Worm (Caenorhabditis elegans) whole organism, late embryonic: Measurements from ENCODE around the gene gld-3.

ENCODE experiments used
- C38D4.7 ChIP-seq: fragments of 200-800 bp; sonication (Bioruptor generic); optimal IDR thresholded peaks from 2 replicates; lab custom pipeline; 2018; ENCODE audit warnings: mild to moderate bottlenecking, missing genetic modification characterization, moderate library complexity, missing compliant biosample characterization
- F13H6.1 ChIP-seq: sonication (generic microtip); optimal IDR thresholded peaks from 2 replicates; lab custom pipeline; 2016; ENCODE audit warnings: missing genetic modification characterization, missing compliant biosample characterization
- K09A11.1 ChIP-seq: sonication (generic microtip); optimal IDR thresholded peaks from 2 replicates; lab custom pipeline; 2017; ENCODE audit warnings: antibody characterized with exemption, mild to moderate bottlenecking, missing genetic modification characterization, missing compliant biosample characterization; ENCODE audit not compliant: insufficient read depth
- T23F11.4 ChIP-seq: fragments of 200-800 bp; sonication (Bioruptor generic); optimal IDR thresholded peaks from 2 replicates; lab custom pipeline; 2018; ENCODE audit warnings: mild to moderate bottlenecking, missing genetic modification characterization, missing compliant biosample characterization
- ama-1 ChIP-seq: fragments of 150-350 bp; optimal IDR thresholded peaks from 2 replicates; lab custom pipeline; 2014
- ceh-14 ChIP-seq: sonication (generic microtip); optimal IDR thresholded peaks from 2 replicates; lab custom pipeline; 2016; ENCODE audit warnings: missing genotype, missing genetic modification characterization, missing compliant biosample characterization
- ceh-18 ChIP-seq: sonication (generic microtip); optimal IDR thresholded peaks from 2 replicates; lab custom pipeline; 2016; ENCODE audit warnings: missing genetic modification characterization, missing compliant biosample characterization
- ceh-22 ChIP-seq: sonication (generic microtip); optimal IDR thresholded peaks from 2 replicates; lab custom pipeline; 2017; ENCODE audit warnings: missing biosample characterization, missing genetic modification characterization
- ceh-24 ChIP-seq: sonication (generic microtip); optimal IDR thresholded peaks from 2 replicates; lab custom pipeline; 2016; ENCODE audit warnings: mild to moderate bottlenecking, missing genetic modification characterization, missing compliant biosample characterization
- ceh-30 ChIP-seq: fragments of 150-350 bp; optimal IDR thresholded peaks from 2 replicates; lab custom pipeline; 2014; ENCODE audit warnings: missing biosample characterization, missing genetic modification characterization
- ceh-31 ChIP-seq: sonication (generic microtip); optimal IDR thresholded peaks from 2 replicates; lab custom pipeline; 2016; ENCODE audit warnings: missing genetic modification characterization, missing compliant biosample characterization
- ceh-34 ChIP-seq: sonication (generic microtip); optimal IDR thresholded peaks from 2 replicates; lab custom pipeline; 2016; ENCODE audit warnings: mild to moderate bottlenecking, missing genetic modification characterization, missing compliant biosample characterization
- ceh-6 ChIP-seq: fragments of 200-800 bp; sonication (Bioruptor generic); optimal IDR thresholded peaks from 2 replicates; lab custom pipeline; 2018; ENCODE audit warnings: mild to moderate bottlenecking, missing genetic modification characterization, missing compliant biosample characterization
- ceh-9 ChIP-seq: sonication (generic microtip); optimal IDR thresholded peaks from 2 replicates; lab custom pipeline; 2016; ENCODE audit warnings: mild to moderate bottlenecking, missing genetic modification characterization, inconsistent platforms, missing compliant biosample characterization
- dmd-4 ChIP-seq: sonication (generic microtip); optimal IDR thresholded peaks from 2 replicates; lab custom pipeline; 2016; ENCODE audit warnings: borderline replicate concordance, missing genetic modification characterization, missing compliant biosample characterization
- dve-1 ChIP-seq: sonication (generic microtip); optimal IDR thresholded peaks from 2 replicates; lab custom pipeline; 2017; ENCODE audit warnings: antibody characterized with exemption, mild to moderate bottlenecking, missing genetic modification characterization, missing compliant biosample characterization
- elt-2 ChIP-seq: sonication (generic microtip); optimal IDR thresholded peaks from 2 replicates; lab custom pipeline; 2016; ENCODE audit warnings: missing genetic modification reagents, missing genetic modification characterization, missing compliant biosample characterization
- elt-4 ChIP-seq: sonication (generic microtip); optimal IDR thresholded peaks from 2 replicates; lab custom pipeline; 2016; ENCODE audit warnings: missing genetic modification characterization, missing compliant biosample characterization
- ets-4 ChIP-seq: sonication (generic microtip); optimal IDR thresholded peaks from 2 replicates; lab custom pipeline; 2016; ENCODE audit warnings: missing genetic modification characterization, missing compliant biosample characterization
- eyg-1 ChIP-seq: sonication (generic microtip); optimal IDR thresholded peaks from 2 replicates; lab custom pipeline; 2016; ENCODE audit warnings: missing genotype, missing genetic modification characterization, missing compliant biosample characterization
- fax-1 ChIP-seq: sonication (generic microtip); optimal IDR thresholded peaks from 2 replicates; lab custom pipeline; 2016; ENCODE audit warnings: missing genotype, missing genetic modification characterization, missing compliant biosample characterization
- fkh-10 ChIP-seq: fragments of 150-350 bp; optimal IDR thresholded peaks from 2 replicates; lab custom pipeline; 2014; ENCODE audit warnings: missing biosample characterization, missing genetic modification reagents, missing genetic modification characterization
- fkh-6 ChIP-seq: sonication (generic microtip); optimal IDR thresholded peaks from 2 replicates; lab custom pipeline; 2016; ENCODE audit warnings: missing genetic modification characterization, missing compliant biosample characterization
- gmeb-2 ChIP-seq: sonication (generic microtip); optimal IDR thresholded peaks from 2 replicates; lab custom pipeline; 2016; ENCODE audit warnings: missing genetic modification characterization, inconsistent platforms, missing compliant biosample characterization
- hlh-13 ChIP-seq: fragments of 200-800 bp; sonication (Bioruptor generic); optimal IDR thresholded peaks from 2 replicates; lab custom pipeline; 2018; ENCODE audit warnings: mild to moderate bottlenecking, missing genetic modification characterization, missing compliant biosample characterization
- hlh-15 ChIP-seq: sonication (generic microtip); optimal IDR thresholded peaks from 2 replicates; lab custom pipeline; 2016; ENCODE audit warnings: missing genetic modification characterization, missing compliant biosample characterization
- hlh-30 ChIP-seq: sonication (generic microtip); optimal IDR thresholded peaks from 2 replicates; lab custom pipeline; 2017; ENCODE audit warnings: antibody characterized with exemption, missing genetic modification characterization, missing compliant biosample characterization; ENCODE audit not compliant: insufficient read depth
- hlh-6 ChIP-seq: sonication (generic microtip); optimal IDR thresholded peaks from 2 replicates; lab custom pipeline; 2016; ENCODE audit warnings: missing genotype, missing genetic modification characterization, missing compliant biosample characterization
- hlh-8 ChIP-seq: sonication (generic microtip); optimal IDR thresholded peaks from 2 replicates; lab custom pipeline; 2016; ENCODE audit warnings: missing genotype, missing genetic modification characterization, missing compliant biosample characterization
- madf-2 ChIP-seq: sonication (generic microtip); optimal IDR thresholded peaks from 2 replicates; lab custom pipeline; 2017; ENCODE audit warnings: missing genetic modification characterization, missing compliant biosample characterization
- mec-3 ChIP-seq: sonication (generic microtip); optimal IDR thresholded peaks from 2 replicates; lab custom pipeline; 2016; ENCODE audit warnings: borderline replicate concordance, missing genetic modification characterization, missing compliant biosample characterization
- nfya-1 ChIP-seq: sonication (generic microtip); optimal IDR thresholded peaks from 2 replicates; lab custom pipeline; 2017; ENCODE audit warnings: missing genetic modification characterization, mild to moderate bottlenecking, missing compliant biosample characterization, antibody characterized with exemption, moderate library complexity
- nhr-11 ChIP-seq: fragments of 150-350 bp; optimal IDR thresholded peaks from 2 replicates; lab custom pipeline; 2014; ENCODE audit warnings: missing biosample characterization, missing genetic modification characterization
- nhr-232 ChIP-seq: sonication (generic microtip); optimal IDR thresholded peaks from 2 replicates; lab custom pipeline; 2016; ENCODE audit warnings: missing genetic modification characterization, missing compliant biosample characterization
- npax-4 ChIP-seq: sonication (generic microtip); optimal IDR thresholded peaks from 2 replicates; lab custom pipeline; 2016; ENCODE audit warnings: missing genetic modification characterization, missing compliant biosample characterization
- pag-3 ChIP-seq: sonication (generic microtip); optimal IDR thresholded peaks from 2 replicates; lab custom pipeline; 2016; ENCODE audit warnings: missing compliant biosample characterization, missing genetic modification characterization, borderline replicate concordance
- pat-9 ChIP-seq: fragments of 200-800 bp; sonication (Bioruptor generic); optimal IDR thresholded peaks from 2 replicates; lab custom pipeline; 2018; ENCODE audit warnings: mild to moderate bottlenecking, missing genetic modification characterization, moderate library complexity, missing compliant biosample characterization
- pax-1 ChIP-seq: fragments of 150-350 bp; optimal IDR thresholded peaks from 2 replicates; lab custom pipeline; 2014; ENCODE audit warnings: missing biosample characterization, missing genetic modification characterization
- pha-2 ChIP-seq: sonication (generic microtip); optimal IDR thresholded peaks from 2 replicates; lab custom pipeline; 2017; ENCODE audit warnings: mild to moderate bottlenecking, missing genetic modification characterization, missing compliant biosample characterization
- pha-4 ChIP-seq: fragments of 150-350 bp; optimal IDR thresholded peaks from 2 replicates; lab custom pipeline; 2018; ENCODE audit warnings: missing biosample characterization, missing genetic modification reagents, missing genetic modification characterization
- pqm-1 ChIP-seq: sonication (generic microtip); optimal IDR thresholded peaks from 2 replicates; lab custom pipeline; 2016; ENCODE audit warnings: missing genetic modification characterization, missing compliant biosample characterization
- pros-1 ChIP-seq: fragments of 150-350 bp; optimal IDR thresholded peaks from 2 replicates; lab custom pipeline; 2014; ENCODE audit warnings: missing biosample characterization, missing genetic modification reagents, missing genetic modification characterization
- rnt-1 ChIP-seq: sonication (generic microtip); optimal IDR thresholded peaks from 2 replicates; lab custom pipeline; 2016; ENCODE audit warnings: missing genetic modification characterization, missing compliant biosample characterization
- sdc-2 ChIP-seq: sonication (generic microtip); optimal IDR thresholded peaks from 2 replicates; lab custom pipeline; 2016; ENCODE audit warnings: missing genotype, missing genetic modification characterization, missing compliant biosample characterization
- sox-2 ChIP-seq: fragments of 200-800 bp; sonication (Bioruptor generic); IDR thresholded peaks from 2 replicates; pipeline ENCODE4 v1.3.6; 2022; ENCODE audit warnings: missing genetic modification reagents, missing genetic modification characterization, missing compliant biosample characterization
- sox-4 ChIP-seq: sonication (generic microtip); optimal IDR thresholded peaks from 2 replicates; lab custom pipeline; 2017; ENCODE audit warnings: mild to moderate bottlenecking, missing genetic modification characterization, inconsistent platforms, missing compliant biosample characterization
- tbx-2 ChIP-seq: sonication (generic microtip); optimal IDR thresholded peaks from 2 replicates; lab custom pipeline; 2016; ENCODE audit warnings: missing genetic modification characterization, missing compliant biosample characterization
- ttx-3 ChIP-seq: sonication (generic microtip); optimal IDR thresholded peaks from 2 replicates; lab custom pipeline; 2016; ENCODE audit warnings: missing genetic modification reagents, missing genetic modification characterization, missing compliant biosample characterization
- unc-42 ChIP-seq: sonication (generic microtip); optimal IDR thresholded peaks from 2 replicates; lab custom pipeline; 2016; ENCODE audit warnings: missing genotype, missing genetic modification characterization, missing compliant biosample characterization
- unc-55 ChIP-seq: sonication (generic microtip); optimal IDR thresholded peaks from 2 replicates; lab custom pipeline; 2017; ENCODE audit warnings: missing biosample characterization, missing genetic modification reagents, missing genetic modification characterization
- unc-86 ChIP-seq: sonication (generic microtip); optimal IDR thresholded peaks from 2 replicates; lab custom pipeline; 2016; ENCODE audit warnings: missing genetic modification characterization, missing compliant biosample characterization
- ztf-16 ChIP-seq: sonication (generic microtip); optimal IDR thresholded peaks from 2 replicates; lab custom pipeline; 2017; ENCODE audit warnings: missing genetic modification characterization, missing compliant biosample characterization

Gene gld-3

DNA sequence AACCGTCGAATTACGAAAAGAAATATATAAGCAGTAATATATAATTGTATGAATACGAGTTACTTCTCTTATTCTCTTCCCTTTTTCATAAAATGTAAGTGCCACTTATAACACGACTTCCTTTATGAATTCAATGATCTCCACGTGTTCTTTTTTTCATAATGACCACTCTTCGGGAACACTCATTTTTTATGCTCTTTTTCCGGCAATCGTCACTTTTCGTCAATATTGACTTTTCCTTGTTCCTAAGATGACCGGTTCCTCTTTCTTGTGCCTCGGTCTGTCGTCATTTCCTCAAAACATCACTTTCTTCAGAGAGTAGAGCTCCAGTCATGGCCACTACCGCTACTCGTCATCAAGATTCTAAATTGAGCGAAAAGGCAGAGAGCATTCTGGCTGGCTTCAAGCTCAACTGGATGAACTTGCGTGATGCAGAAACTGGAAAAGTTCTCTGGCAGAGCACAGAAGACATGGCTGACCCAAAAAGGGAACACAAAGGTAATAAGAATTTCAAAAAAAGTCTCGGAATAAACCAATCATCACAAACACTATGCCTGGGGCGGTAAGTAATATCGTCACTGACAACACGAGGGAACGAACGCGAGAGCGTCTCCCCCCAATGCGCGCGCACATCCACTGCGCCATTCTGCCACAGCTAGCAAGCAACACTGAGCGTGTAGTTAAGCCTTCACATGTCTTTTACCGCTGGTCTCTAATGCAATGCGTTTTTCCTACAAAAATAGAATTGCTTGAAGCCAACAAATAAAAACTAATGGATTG lies 51.2 kb downstream of the gld-3 start, which contains the start of gene pdl-1:
Gene pdl-1, plus strand, starts transcription at position 309 of the 780 bp plus-strand sequence.
- TF ChIP-seq unc-42 (tag; lab: Kevin White, UChicago), result peak; percentile 74
- peak; percentile 95 for TF ChIP-seq ztf-16 (tag; lab: Kevin White, UChicago)
- TF ChIP-seq F13H6.1 (tag; lab: Kevin White, UChicago), result peak; percentile 79
- TF ChIP-seq elt-4 (tag; lab: Kevin White, UChicago), result peak; percentile 84
- TF ChIP-seq hlh-13 (GFP tag; lab: Kevin White, UChicago), result peak; percentile 94
- TF ChIP-seq nhr-11, result no peak
- peak; percentile 86 for TF ChIP-seq ceh-31 (tag; lab: Kevin White, UChicago)
- no peak for TF ChIP-seq fkh-10 (GFP tag; lab: Kevin White, UChicago)
- peak; percentile 85 for TF ChIP-seq ceh-9 (tag; lab: Kevin White, UChicago)
- TF ChIP-seq ceh-18 (tag; lab: Kevin White, UChicago), result peak; percentile 86
- TF ChIP-seq madf-2, result peak; percentile 92
- TF ChIP-seq nhr-232, result peak; percentile 92
- TF ChIP-seq rnt-1, result peak; percentile 89
- TF ChIP-seq pqm-1 (tag; lab: Kevin White, UChicago), result peak; percentile 84
- peak; percentile 94 for TF ChIP-seq elt-2 (tag; lab: Kevin White, UChicago)
- TF ChIP-seq fkh-6 (tag; lab: Kevin White, UChicago), result peak; percentile 91
- TF ChIP-seq C38D4.7 (GFP tag; lab: Kevin White, UChicago), result peak; percentile 94
- TF ChIP-seq ttx-3 (tag; lab: Kevin White, UChicago), result peak; percentile 89
- TF ChIP-seq ama-1 (lab: Kevin White, UChicago), result no peak
- TF ChIP-seq hlh-15 (tag; lab: Kevin White, UChicago), result peak; percentile 89
- peak; percentile 91 for TF ChIP-seq unc-86
- no peak for TF ChIP-seq ets-4 (tag; lab: Kevin White, UChicago)
- peak; percentile 87 for TF ChIP-seq sdc-2 (tag; lab: Kevin White, UChicago)
- no peak for TF ChIP-seq ceh-22
- peak; percentile 96 for TF ChIP-seq tbx-2
- TF ChIP-seq gmeb-2 (tag; lab: Kevin White, UChicago), result peak; percentile 94
- peak; percentile 89 for TF ChIP-seq dmd-4
- peak; percentile 92 for TF ChIP-seq ceh-6
- TF ChIP-seq hlh-30 (tag; lab: Kevin White, UChicago), result peak; percentile 68
- TF ChIP-seq nfya-1 (tag; lab: Kevin White, UChicago), result peak; percentile 54
- TF ChIP-seq pros-1 (tag; lab: Kevin White, UChicago), result peak; percentile 83
- TF ChIP-seq pag-3, result peak; percentile 82
- peak; percentile 89 for TF ChIP-seq ceh-14 (tag; lab: Kevin White, UChicago)
- TF ChIP-seq pat-9 (tag; lab: Kevin White, UChicago), result peak; percentile 93
- TF ChIP-seq unc-55 (GFP tag; lab: Kevin White, UChicago), result no peak
- peak; percentile 89 for TF ChIP-seq dve-1 (tag; lab: Kevin White, UChicago)
- peak; percentile 97 for TF ChIP-seq hlh-6 (tag; lab: Kevin White, UChicago)
- TF ChIP-seq npax-4 (tag; lab: Kevin White, UChicago), result peak; percentile 74
- peak; percentile 80 for TF ChIP-seq mec-3 (tag; lab: Kevin White, UChicago)
- peak; percentile 72 for TF ChIP-seq K09A11.1 (tag; lab: Kevin White, UChicago)
- peak; percentile 86 for TF ChIP-seq hlh-8 (tag; lab: Kevin White, UChicago)
- peak; percentile 31 for TF ChIP-seq ceh-30 (tag; lab: Kevin White, UChicago)
- peak; percentile 73 for TF ChIP-seq ceh-24 (tag; lab: Kevin White, UChicago)
- TF ChIP-seq pha-2, result peak; percentile 91
- TF ChIP-seq eyg-1 (tag; lab: Kevin White, UChicago), result peak; percentile 90
- peak; percentile 93 for TF ChIP-seq ceh-34
- TF ChIP-seq T23F11.4 (GFP tag; lab: Kevin White, UChicago), result peak; percentile 95
- TF ChIP-seq sox-2 (GFP tag; lab: Robert Waterston, UW), result peak; percentile 87
- peak; percentile 88 for TF ChIP-seq fax-1
- no peak for TF ChIP-seq pax-1 (tag; lab: Kevin White, UChicago)
- TF ChIP-seq pha-4, result no peak
- TF ChIP-seq sox-4 (tag; lab: Kevin White, UChicago), result peak; percentile 94
